Worm (Caenorhabditis elegans): ENCODE data around the gene H12D21.10.

H12D21.10 gene

ce11 chrV:14899545-14899944, at the start of gene H12D21.10:
H12D21.10 (plus strand) TSS chrV:14899804.
- peak; percentile 27 for TF ChIP-seq nhr-25 (tag; optimal IDR thresholded peaks at IDR 0.05)
- TF ChIP-seq nhr-237 (tag; optimal IDR thresholded peaks at IDR 0.05) = no peak
- no peak for TF ChIP-seq daf-12 (tag; optimal IDR thresholded peaks at IDR 0.05)
- peak; percentile 15 for TF ChIP-seq pha-4 (tag; optimal IDR thresholded peaks at IDR 0.05)
- peak; percentile 13 for TF ChIP-seq elt-2 (tag; optimal IDR thresholded peaks at IDR 0.05)
- TF ChIP-seq nhr-28 (tag; optimal IDR thresholded peaks at IDR 0.05) = no peak
- no peak for TF ChIP-seq ceh-28 (tag; optimal IDR thresholded peaks at IDR 0.05)

- TF ChIP-seq skn-1 (tag; optimal IDR thresholded peaks at IDR 0.05) = no peak
- no peak for TF ChIP-seq hmg-11 (tag; optimal IDR thresholded peaks at IDR 0.05)
- TF ChIP-seq fkh-2 (tag; optimal IDR thresholded peaks at IDR 0.05) = no peak
- no peak for TF ChIP-seq elt-3 (tag; optimal IDR thresholded peaks at IDR 0.05)
- no peak for TF ChIP-seq lin-15B (tag; optimal IDR thresholded peaks at IDR 0.05)
- TF ChIP-seq unc-62 (GFP tag; optimal IDR thresholded peaks at IDR 0.05) = no peak
- TF ChIP-seq ceh-82 (tag; optimal IDR thresholded peaks at IDR 0.05) = no peak
- TF ChIP-seq pha-4 (tag; optimal IDR thresholded peaks at IDR 0.05) = peak; percentile 41
- no peak for TF ChIP-seq snpc-4 (tag; optimal IDR thresholded peaks at IDR 0.05)
- TF ChIP-seq nhr-11 (tag; optimal IDR thresholded peaks at IDR 0.05) = no peak
- TF ChIP-seq pqm-1 (tag; optimal IDR thresholded peaks at IDR 0.05) = peak; percentile 82
- no peak for TF ChIP-seq fos-1 (tag; optimal IDR thresholded peaks at IDR 0.05)
- peak; percentile 68 for TF ChIP-seq ama-1 (optimal IDR thresholded peaks at IDR 0.05)
- TF ChIP-seq elt-2 (tag; optimal IDR thresholded peaks at IDR 0.05) = peak; percentile 87
- no peak for TF ChIP-seq ZK546.5 (tag; optimal IDR thresholded peaks at IDR 0.05)
- TF ChIP-seq ztf-11 (tag; optimal IDR thresholded peaks at IDR 0.05) = no peak
- no peak for TF ChIP-seq sea-2 (GFP tag; optimal IDR thresholded peaks at IDR 0.05)
- TF ChIP-seq jun-1 (tag; optimal IDR thresholded peaks at IDR 0.05) = no peak
These were observed 49.1 kb upstream of the H12D21.10 start for ce11 chrV:14850530-14850929.

- TF ChIP-seq nfya-1 (tag; optimal IDR thresholded peaks at IDR 0.05; ENCODE audit: insufficient read depth) (peak; percentile 55), lin-15B (tag; optimal IDR thresholded peaks at IDR 0.05) (peak; percentile 16), hmg-11 (tag; optimal IDR thresholded peaks at IDR 0.05) (peak; percentile 60), tbx-2 (tag; optimal IDR thresholded peaks at IDR 0.05) (peak; percentile 2), lin-39 (tag; optimal IDR thresholded peaks at IDR 0.05) (peak; percentile 84), ceh-28 (tag; optimal IDR thresholded peaks at IDR 0.05) (no peak), fkh-10 (GFP tag; optimal IDR thresholded peaks at IDR 0.05) (no peak), nhr-11 (tag; optimal IDR thresholded peaks at IDR 0.05) (no peak)
These were observed 48.4 kb upstream of the H12D21.10 start for ce11 chrV:14851206-14851605.

- TF ChIP-seq pqm-1 (tag; optimal IDR thresholded peaks at IDR 0.05) (peak; percentile 7), elt-2 (tag; optimal IDR thresholded peaks at IDR 0.05) (peak; percentile 34), R02D3.7 (tag; optimal IDR thresholded peaks at IDR 0.05) (no peak)
These were observed 47.6 kb upstream of the H12D21.10 start for ce11 chrV:14851972-14852371.

ce11 chrV:14852620-14853019, 47.0 kb upstream of the H12D21.10 start:
- TF ChIP-seq ceh-82 (tag; optimal IDR thresholded peaks at IDR 0.05) (no peak), aly-2 (tag; optimal IDR thresholded peaks at IDR 0.05) (no peak)

DNA sequence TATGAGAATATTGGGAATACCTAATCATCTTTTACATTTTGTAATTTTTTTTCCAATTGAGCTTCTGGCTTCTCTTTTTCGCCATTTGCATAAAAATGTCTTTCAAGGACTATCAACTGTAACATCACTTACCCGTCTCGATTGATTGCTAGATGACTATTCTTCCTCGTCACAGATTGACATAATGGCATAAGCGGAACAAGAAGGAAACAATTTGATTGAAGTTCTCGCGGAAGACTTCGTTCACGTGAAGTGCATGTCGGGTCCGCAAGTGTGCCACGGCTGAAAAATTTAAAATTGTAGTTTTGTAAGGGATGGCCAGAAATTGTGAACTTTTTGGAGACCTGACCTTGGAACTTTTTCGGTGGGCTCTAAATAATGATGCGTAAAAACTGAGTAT, 45.9 kb upstream of the H12D21.10 start:
- TF ChIP-seq nhr-25 (tag; optimal IDR thresholded peaks at IDR 0.05) (no peak), R02D3.7 (tag; optimal IDR thresholded peaks at IDR 0.05) (no peak), unc-62 (GFP tag; optimal IDR thresholded peaks at IDR 0.05) (no peak), nhr-76 (tag; optimal IDR thresholded peaks at IDR 0.05) (no peak), elt-1 (tag; optimal IDR thresholded peaks at IDR 0.05) (no peak), egl-27 (tag; optimal IDR thresholded peaks at IDR 0.05) (no peak), nhr-237 (tag; optimal IDR thresholded peaks at IDR 0.05) (no peak), ztf-11 (tag; optimal IDR thresholded peaks at IDR 0.05) (no peak), fkh-2 (tag; optimal IDR thresholded peaks at IDR 0.05) (no peak)

Data from whole organism, L3 larva.